Worm (Caenorhabditis elegans) whole organism, early embryonic: Measurements from ENCODE around the gene spp-11.

Experiments used
- B0310.2 ChIP-seq: sonication (generic microtip); optimal IDR thresholded peaks from 2 replicates; lab custom pipeline; 2016; ENCODE audit warnings: mild to moderate bottlenecking, missing genetic modification characterization, missing compliant biosample characterization
- F13C5.2 ChIP-seq: sonication (generic microtip); optimal IDR thresholded peaks from 2 replicates; lab custom pipeline; 2017; ENCODE audit warnings: mild to moderate bottlenecking, missing genetic modification characterization, inconsistent platforms, missing compliant biosample characterization
- aly-1 ChIP-seq: sonication (generic microtip); optimal IDR thresholded peaks from 2 replicates; lab custom pipeline; 2016; ENCODE audit warnings: missing genetic modification characterization, missing compliant biosample characterization
- ama-1 ChIP-seq: fragments of 150-350 bp; optimal IDR thresholded peaks from 2 replicates; lab custom pipeline; 2014
- ceh-13 ChIP-seq: fragments of 200-800 bp; sonication (Bioruptor generic); optimal IDR thresholded peaks from 2 replicates; lab custom pipeline; 2018; ENCODE audit warnings: mild to moderate bottlenecking, missing genetic modification characterization, missing compliant biosample characterization
- ceh-36 ChIP-seq: sonication (generic microtip); optimal IDR thresholded peaks from 2 replicates; lab custom pipeline; 2016; ENCODE audit warnings: missing genetic modification characterization, inconsistent platforms, missing compliant biosample characterization
- ets-7 ChIP-seq: sonication (generic microtip); optimal IDR thresholded peaks from 2 replicates; lab custom pipeline; 2016; ENCODE audit warnings: missing genotype, missing genetic modification characterization, missing compliant biosample characterization
- flt-1 ChIP-seq: fragments of 200-800 bp; sonication (Bioruptor generic); IDR thresholded peaks from 2 replicates; pipeline ENCODE4 v1.3.6; 2022; ENCODE audit warnings: missing genetic modification characterization, missing compliant biosample characterization
- hmbx-1 ChIP-seq: sonication (generic microtip); optimal IDR thresholded peaks from 2 replicates; lab custom pipeline; 2016; ENCODE audit warnings: mild to moderate bottlenecking, missing genetic modification characterization, missing compliant biosample characterization
- hmg-4 ChIP-seq: fragments of 200-800 bp; sonication (Bioruptor generic); optimal IDR thresholded peaks from 2 replicates; lab custom pipeline; 2018; ENCODE audit warnings: mild to moderate bottlenecking, missing genetic modification characterization, missing compliant biosample characterization
- hnd-1 ChIP-seq: sonication (generic microtip); optimal IDR thresholded peaks from 2 replicates; lab custom pipeline; 2016; ENCODE audit warnings: missing genetic modification characterization, missing compliant biosample characterization
- pes-1 ChIP-seq: fragments of 200-800 bp; sonication (Bioruptor generic); IDR thresholded peaks from 2 replicates; pipeline ENCODE4 v1.3.6; 2022; ENCODE audit warnings: missing genetic modification reagents, missing genetic modification characterization, missing compliant biosample characterization
- scrt-1 ChIP-seq: fragments of 200-800 bp; sonication (Bioruptor generic); IDR thresholded peaks from 2 replicates; pipeline ENCODE4 v1.3.6; 2022; ENCODE audit warnings: missing genetic modification characterization, missing compliant biosample characterization
- sea-1 ChIP-seq: fragments of 200-800 bp; sonication (Bioruptor generic); conservative IDR thresholded peaks from 2 replicates; pipeline ENCODE4 v1.3.6; 2022; ENCODE audit warnings: missing genetic modification characterization, missing compliant biosample characterization
- tbx-11 ChIP-seq: fragments of 200-800 bp; sonication (Bioruptor generic); IDR thresholded peaks from 2 replicates; pipeline ENCODE4 v1.3.6; 2022; ENCODE audit warnings: missing genetic modification characterization, missing compliant biosample characterization
- tbx-37 ChIP-seq: fragments of 200-800 bp; sonication (Bioruptor generic); conservative IDR thresholded peaks from 2 replicates; pipeline ENCODE4 v1.3.6; 2022; ENCODE audit warnings: missing genetic modification reagents, missing genetic modification characterization, missing compliant biosample characterization
- tra-4 ChIP-seq: sonication (generic microtip); optimal IDR thresholded peaks from 2 replicates; lab custom pipeline; 2017; ENCODE audit warnings: missing genetic modification characterization, missing compliant biosample characterization

Gene spp-11

ce11 chrII:6407279-6407678, at the start of gene spp-11:
spp-11 (minus strand) TSS chrII:6407379.
- TF ChIP-seq pes-1 (no peak), tbx-37 (GFP tag; lab: Robert Waterston, UW) (no peak), ceh-36 (tag; lab: Kevin White, UChicago) (no peak), sea-1 (GFP tag; lab: Robert Waterston, UW) (no peak), ceh-13 (GFP tag; lab: Kevin White, UChicago) (no peak), ets-7 (no peak), ama-1 (lab: Kevin White, UChicago) (no peak), scrt-1 (no peak), hnd-1 (tag; lab: Kevin White, UChicago) (no peak), flt-1 (GFP tag; lab: Robert Waterston, UW) (no peak), tbx-11 (GFP tag; lab: Robert Waterston, UW) (no peak), B0310.2 (tag; lab: Kevin White, UChicago) (no peak), aly-1 (tag; lab: Kevin White, UChicago) (no peak)

DNA sequence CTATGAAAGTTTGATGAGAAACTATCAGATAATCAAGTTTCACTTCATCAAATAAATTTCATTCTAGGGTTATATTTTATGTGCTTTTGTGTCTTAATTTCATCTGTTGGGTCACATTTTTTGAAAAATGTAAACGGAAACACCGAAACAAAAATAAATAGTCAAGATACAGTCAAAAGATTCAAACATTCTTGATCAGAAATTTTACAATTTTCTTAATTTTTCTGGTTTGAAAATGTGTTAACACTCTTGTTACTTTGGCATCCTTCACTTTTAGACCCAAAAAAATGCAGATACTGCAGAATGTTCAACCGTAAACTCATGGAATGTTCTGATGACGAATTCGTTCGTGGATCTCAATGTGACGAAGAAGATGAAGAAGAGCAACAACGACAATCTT, 47.5 kb upstream of the spp-11 start, which contains the start of gene aptf-1:
aptf-1 (plus strand) TSS at position 301 of the 400 bp plus-strand sequence.
- no peak for TF ChIP-seq scrt-1
- no peak for TF ChIP-seq ceh-13 (GFP tag; lab: Kevin White, UChicago)
- no peak for TF ChIP-seq ets-7
- TF ChIP-seq tbx-37 (GFP tag; lab: Robert Waterston, UW), result no peak
- no peak for TF ChIP-seq tra-4 (tag; lab: Kevin White, UChicago)
- TF ChIP-seq hmg-4, result no peak
- no peak for TF ChIP-seq hmbx-1 (tag; lab: Kevin White, UChicago)
- no peak for TF ChIP-seq pes-1
- no peak for TF ChIP-seq aly-1 (tag; lab: Kevin White, UChicago)
- TF ChIP-seq F13C5.2 (tag; lab: Kevin White, UChicago), result no peak
- TF ChIP-seq B0310.2 (tag; lab: Kevin White, UChicago), result no peak
- TF ChIP-seq sea-1 (GFP tag; lab: Robert Waterston, UW), result no peak
- no peak for TF ChIP-seq ceh-36 (tag; lab: Kevin White, UChicago)

- TF ChIP-seq ceh-36 (tag; lab: Kevin White, UChicago) (peak; percentile 11), tra-4 (tag; lab: Kevin White, UChicago) (no peak), tbx-37 (GFP tag; lab: Robert Waterston, UW) (no peak)
Measured at ce11 chrII:6453341-6453806, 46.2 kb upstream of the spp-11 start, which contains the start of gene atg-16.2. atg-16.2 (minus strand) TSS chrII:6453391.

DNA sequence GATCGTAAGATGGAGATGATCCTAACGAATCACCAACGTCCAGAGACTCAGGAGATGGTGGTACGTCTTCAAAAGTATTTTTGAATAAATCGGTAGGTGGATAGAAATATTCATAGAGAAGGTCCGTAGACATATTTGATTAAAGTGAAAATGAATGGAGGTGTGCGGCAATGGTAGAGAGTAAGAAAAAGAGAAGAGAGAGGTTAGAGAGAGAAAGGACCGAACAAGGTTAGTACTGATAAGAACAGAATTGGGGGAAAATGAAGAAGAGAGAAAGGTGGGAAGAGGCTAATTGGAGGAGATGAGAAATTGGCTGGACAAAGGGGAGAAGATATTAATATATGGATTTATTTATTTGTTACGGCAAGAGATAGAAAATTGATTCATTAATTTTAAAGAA, 42.5 kb upstream of the spp-11 start, which contains the start of gene nhr-22:
nhr-22 (minus strand) TSS at position 137 of the 400 bp plus-strand sequence.
- no peak for TF ChIP-seq sea-1 (GFP tag; lab: Robert Waterston, UW)
- TF ChIP-seq hnd-1 (tag; lab: Kevin White, UChicago), result no peak

ce11 chrII:6448656-6449055, 41.5 kb upstream of the spp-11 start:
- TF ChIP-seq tra-4 (tag; lab: Kevin White, UChicago), result no peak

ce11 chrII:6448189-6448588, 41.0 kb upstream of the spp-11 start:
- TF ChIP-seq sea-1 (GFP tag; lab: Robert Waterston, UW) (no peak), pes-1 (no peak), hnd-1 (tag; lab: Kevin White, UChicago) (no peak), ceh-13 (GFP tag; lab: Kevin White, UChicago) (no peak), flt-1 (GFP tag; lab: Robert Waterston, UW) (no peak), ceh-36 (tag; lab: Kevin White, UChicago) (no peak), ets-7 (no peak), F13C5.2 (tag; lab: Kevin White, UChicago) (no peak), scrt-1 (no peak), tbx-37 (GFP tag; lab: Robert Waterston, UW) (no peak)

ce11 chrII:6443710-6444109, 36.5 kb upstream of the spp-11 start, which contains the start of gene K06A1.2:
K06A1.2 (plus strand) TSS chrII:6444010.
- no peak for TF ChIP-seq hmg-4
- no peak for TF ChIP-seq tbx-11 (GFP tag; lab: Robert Waterston, UW)
- TF ChIP-seq ceh-13 (GFP tag; lab: Kevin White, UChicago), result no peak
- TF ChIP-seq B0310.2 (tag; lab: Kevin White, UChicago), result no peak
- TF ChIP-seq ceh-36 (tag; lab: Kevin White, UChicago), result no peak
- no peak for TF ChIP-seq hnd-1 (tag; lab: Kevin White, UChicago)
- no peak for TF ChIP-seq ama-1 (lab: Kevin White, UChicago)
- no peak for TF ChIP-seq F13C5.2 (tag; lab: Kevin White, UChicago)
- no peak for TF ChIP-seq tbx-37 (GFP tag; lab: Robert Waterston, UW)
- TF ChIP-seq aly-1 (tag; lab: Kevin White, UChicago), result no peak
- no peak for TF ChIP-seq scrt-1
- no peak for TF ChIP-seq tra-4 (tag; lab: Kevin White, UChicago)
- no peak for TF ChIP-seq hmbx-1 (tag; lab: Kevin White, UChicago)
- TF ChIP-seq pes-1, result no peak
- no peak for TF ChIP-seq sea-1 (GFP tag; lab: Robert Waterston, UW)
- TF ChIP-seq flt-1 (GFP tag; lab: Robert Waterston, UW), result no peak

DNA sequence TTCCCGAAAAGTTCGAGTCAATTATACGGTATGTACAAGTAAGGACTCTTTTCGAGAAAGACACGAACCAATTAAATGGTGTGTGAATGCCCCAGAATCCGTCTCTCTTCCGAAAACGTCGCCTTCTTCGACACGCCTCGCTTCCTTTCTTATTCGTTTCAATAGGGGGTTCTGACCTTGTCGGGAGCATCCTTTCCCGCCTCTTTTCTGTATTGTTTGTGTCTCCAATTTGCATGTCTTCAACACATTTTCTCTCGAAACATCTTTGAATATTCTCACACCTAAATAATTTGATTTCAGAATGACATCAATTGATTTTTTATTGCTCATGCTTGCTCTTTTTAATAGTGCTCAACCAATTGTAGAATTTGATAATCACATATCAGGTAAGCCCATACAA, 33.9 kb upstream of the spp-11 start, which contains the start of gene cutl-16:
cutl-16 (plus strand) TSS at position 301 of the 400 bp plus-strand sequence.
- no peak for TF ChIP-seq ama-1 (lab: Kevin White, UChicago)
- TF ChIP-seq aly-1 (tag; lab: Kevin White, UChicago), result no peak
- TF ChIP-seq F13C5.2 (tag; lab: Kevin White, UChicago), result no peak
- TF ChIP-seq hmg-4, result no peak
- no peak for TF ChIP-seq ets-7
- no peak for TF ChIP-seq pes-1
- no peak for TF ChIP-seq tbx-37 (GFP tag; lab: Robert Waterston, UW)
- no peak for TF ChIP-seq sea-1 (GFP tag; lab: Robert Waterston, UW)
